Worm (Caenorhabditis elegans): Measurements from ENCODE around the gene efl-2.

Gene efl-2

ce11 chrII:13416552-13416951 lies 10.6 kb downstream of the efl-2 start:
- TF ChIP-seq ZK185.1 (tag; optimal IDR thresholded peaks at IDR 0.05; ENCODE audit: poor library complexity, severe bottlenecking) (no peak), K11D2.4 (GFP tag; IDR thresholded peaks at IDR 0.05) (no peak), ceh-58 (GFP tag; IDR thresholded peaks at IDR 0.05) (no peak), zfh-2 (GFP tag; conservative IDR thresholded peaks at IDR 0.05) (peak; percentile 50)

ce11 chrII:13417452-13418031 lies 11.6 kb downstream of the efl-2 start:
- TF ChIP-seq F57A8.1 (GFP tag; optimal IDR thresholded peaks at IDR 0.05) (no peak), hlh-12 (tag; optimal IDR thresholded peaks at IDR 0.05) (no peak), nfya-1 (tag; optimal IDR thresholded peaks at IDR 0.05; ENCODE audit: borderline replicate concordance, insufficient read depth) (no peak), nfyb-1 (GFP tag; IDR thresholded peaks at IDR 0.05) (no peak), athp-1 (tag; optimal IDR thresholded peaks at IDR 0.05) (no peak), F52B5.7 (tag; optimal IDR thresholded peaks at IDR 0.05) (no peak), snpc-4 (GFP tag; optimal IDR thresholded peaks at IDR 0.05) (no peak), snpc-4 (tag; optimal IDR thresholded peaks at IDR 0.05) (no peak), egl-44 (GFP tag; IDR thresholded peaks at IDR 0.05) (no peak), ama-1 (optimal IDR thresholded peaks at IDR 0.05) (no peak), ama-1 (GFP tag; optimal IDR thresholded peaks at IDR 0.05) (no peak), F33H1.4 (GFP tag; IDR thresholded peaks at IDR 0.05) (no peak), bed-1 (GFP tag; IDR thresholded peaks at IDR 0.05) (no peak), ets-4 (GFP tag; optimal IDR thresholded peaks at IDR 0.05) (no peak)

ce11 chrII:13424242-13424641 lies 18.3 kb downstream of the efl-2 start, which contains the start of gene Y48E1C.2:
TSS of gene Y48E1C.2 (plus strand) at chrII:13424542.
- TF ChIP-seq hrde-1 (tag; optimal IDR thresholded peaks at IDR 0.05; ENCODE audit: borderline replicate concordance): no peak
- TF ChIP-seq athp-1 (tag; optimal IDR thresholded peaks at IDR 0.05): no peak
- no peak for TF ChIP-seq ceh-58 (GFP tag; IDR thresholded peaks at IDR 0.05)
- no peak for TF ChIP-seq lag-1 (GFP tag; IDR thresholded peaks at IDR 0.05)
- no peak for TF ChIP-seq egl-44 (GFP tag; IDR thresholded peaks at IDR 0.05)
- no peak for TF ChIP-seq F10E7.11 (tag; optimal IDR thresholded peaks at IDR 0.05)
- TF ChIP-seq ama-1 (optimal IDR thresholded peaks at IDR 0.05): no peak
- TF ChIP-seq ama-1 (GFP tag; optimal IDR thresholded peaks at IDR 0.05): no peak
- TF ChIP-seq sptf-2 (GFP tag; optimal IDR thresholded peaks at IDR 0.05): no peak
- no peak for TF ChIP-seq nfyb-1 (GFP tag; IDR thresholded peaks at IDR 0.05)
- TF ChIP-seq lin-40 (tag; optimal IDR thresholded peaks at IDR 0.05): no peak
- TF ChIP-seq madf-10 (tag; optimal IDR thresholded peaks at IDR 0.05): no peak
- no peak for TF ChIP-seq repo-1 (tag; optimal IDR thresholded peaks at IDR 0.05)
- no peak for TF ChIP-seq let-607 (tag; optimal IDR thresholded peaks at IDR 0.05)
- no peak for TF ChIP-seq T26A5.8 (tag; optimal IDR thresholded peaks at IDR 0.05)
- TF ChIP-seq hsf-1 (GFP tag; IDR thresholded peaks at IDR 0.05): no peak
- no peak for TF ChIP-seq F57A8.1 (GFP tag; optimal IDR thresholded peaks at IDR 0.05)
- TF ChIP-seq cebp-2 (GFP tag; IDR thresholded peaks at IDR 0.05): no peak
- TF ChIP-seq ceh-79 (tag; optimal IDR thresholded peaks at IDR 0.05): no peak
- TF ChIP-seq fkh-3 (tag; optimal IDR thresholded peaks at IDR 0.05): no peak
- no peak for TF ChIP-seq somi-1 (GFP tag; optimal IDR thresholded peaks at IDR 0.05)

- no peak for TF ChIP-seq gei-17 (GFP tag; optimal IDR thresholded peaks at IDR 0.05)
- no peak for TF ChIP-seq madf-3 (GFP tag; IDR thresholded peaks at IDR 0.05)
- no peak for TF ChIP-seq C17E4.6 (GFP tag; IDR thresholded peaks at IDR 0.05)
- TF ChIP-seq pha-4 (tag; optimal IDR thresholded peaks at IDR 0.05): no peak
- TF ChIP-seq nfyb-1 (GFP tag; IDR thresholded peaks at IDR 0.05): no peak
- no peak for TF ChIP-seq tlf-1 (GFP tag; optimal IDR thresholded peaks at IDR 0.05)
- TF ChIP-seq somi-1 (GFP tag; optimal IDR thresholded peaks at IDR 0.05): no peak
- TF ChIP-seq rec-8 (tag; optimal IDR thresholded peaks at IDR 0.05): no peak
- TF ChIP-seq aptf-3 (GFP tag; IDR thresholded peaks at IDR 0.05): no peak
- TF ChIP-seq ama-1 (optimal IDR thresholded peaks at IDR 0.05): no peak
- no peak for TF ChIP-seq ama-1 (GFP tag; optimal IDR thresholded peaks at IDR 0.05)
- TF ChIP-seq unc-62 (GFP tag; optimal IDR thresholded peaks at IDR 0.05): no peak
- no peak for TF ChIP-seq ceh-79 (tag; optimal IDR thresholded peaks at IDR 0.05)
Measured at ce11 chrII:13436725-13437124, 30.8 kb downstream of the efl-2 start, which contains the start of gene Y48E1C.4. TSS of gene Y48E1C.4 (minus strand) at chrII:13436825.

All from whole organism, young adult.